Worm (Caenorhabditis elegans): ENCODE data around the gene lec-10.

lec-10 gene

ce11 chrV:6462606-6463005 lies 26.3 kb downstream of the lec-10 start (continued):
- TF ChIP-seq lsy-2 (tag; optimal IDR thresholded peaks at IDR 0.05), result no peak
- no peak for TF ChIP-seq egl-27 (tag; optimal IDR thresholded peaks at IDR 0.05)
- TF ChIP-seq mxl-3 (GFP tag; optimal IDR thresholded peaks at IDR 0.05), result no peak
- TF ChIP-seq mep-1 (tag; optimal IDR thresholded peaks at IDR 0.05), result peak; percentile 7
- no peak for TF ChIP-seq gei-8 (GFP tag; optimal IDR thresholded peaks at IDR 0.05)
- TF ChIP-seq nhr-10 (tag; optimal IDR thresholded peaks at IDR 0.05), result no peak
- TF ChIP-seq ceh-44 (GFP tag; IDR thresholded peaks at IDR 0.05), result no peak
- TF ChIP-seq attf-4 (tag; optimal IDR thresholded peaks at IDR 0.05), result no peak
- no peak for TF ChIP-seq nhr-76 (tag; optimal IDR thresholded peaks at IDR 0.05)
- TF ChIP-seq fkh-10 (GFP tag; optimal IDR thresholded peaks at IDR 0.05), result no peak
- no peak for TF ChIP-seq daf-8 (GFP tag; IDR thresholded peaks at IDR 0.05)
- TF ChIP-seq ceh-32 (tag; optimal IDR thresholded peaks at IDR 0.05; ENCODE audit: poor library complexity), result no peak
- no peak for TF ChIP-seq ama-1 (optimal IDR thresholded peaks at IDR 0.05)
- TF ChIP-seq nhr-77 (tag; optimal IDR thresholded peaks at IDR 0.05), result peak; percentile 16
- 0 out of 2 replicates have a peak, but pooled peaks have one; percentile 31 for TF ChIP-seq php-3 (GFP tag; IDR thresholded peaks at IDR 0.05)
- TF ChIP-seq dpl-1 (GFP tag; optimal IDR thresholded peaks at IDR 0.05), result peak; percentile 32
- no peak for TF ChIP-seq dmd-8 (GFP tag; IDR thresholded peaks at IDR 0.05)
- TF ChIP-seq nhr-48 (tag; optimal IDR thresholded peaks at IDR 0.05), result no peak
- no peak for TF ChIP-seq nhr-42 (GFP tag; IDR thresholded peaks at IDR 0.05)
- no peak for TF ChIP-seq duxl-1 (tag; optimal IDR thresholded peaks at IDR 0.05; ENCODE audit: poor library complexity)
- TF ChIP-seq lin-39 (tag; optimal IDR thresholded peaks at IDR 0.05), result no peak
- TF ChIP-seq madf-5 (GFP tag; IDR thresholded peaks at IDR 0.05), result no peak
- TF ChIP-seq Y105C5A.15 (GFP tag; IDR thresholded peaks at IDR 0.05), result no peak
- no peak for TF ChIP-seq fos-1 (tag; optimal IDR thresholded peaks at IDR 0.05)
- no peak for TF ChIP-seq lim-7 (GFP tag; IDR thresholded peaks at IDR 0.05)
- TF ChIP-seq ceh-28 (tag; optimal IDR thresholded peaks at IDR 0.05), result no peak
- TF ChIP-seq D1046.2 (GFP tag; IDR thresholded peaks at IDR 0.05), result no peak
- TF ChIP-seq F26F4.8 (GFP tag; conservative IDR thresholded peaks at IDR 0.05), result no peak
- TF ChIP-seq saeg-2 (GFP tag; IDR thresholded peaks at IDR 0.05), result no peak
- no peak for TF ChIP-seq unc-130 (GFP tag; optimal IDR thresholded peaks at IDR 0.05)
- no peak for TF ChIP-seq aly-2 (tag; optimal IDR thresholded peaks at IDR 0.05)
- TF ChIP-seq F10B5.3 (tag; optimal IDR thresholded peaks at IDR 0.05), result no peak
- TF ChIP-seq snpc-1.2 (GFP tag; IDR thresholded peaks at IDR 0.05), result no peak
- TF ChIP-seq unc-62 (GFP tag; optimal IDR thresholded peaks at IDR 0.05 in 1 of 2), result no peak
- TF ChIP-seq unc-62 (tag; optimal IDR thresholded peaks at IDR 0.05), result no peak
- no peak for TF ChIP-seq ztf-11 (tag; optimal IDR thresholded peaks at IDR 0.05)
- TF ChIP-seq spr-1 (tag; optimal IDR thresholded peaks at IDR 0.05), result no peak
- TF ChIP-seq pqm-1 (tag; optimal IDR thresholded peaks at IDR 0.05), result no peak
- no peak for TF ChIP-seq nhr-41 (GFP tag; IDR thresholded peaks at IDR 0.05)
- no peak for TF ChIP-seq daf-19 (GFP tag; conservative IDR thresholded peaks at IDR 0.05)
- no peak for TF ChIP-seq nhr-111 (GFP tag; optimal IDR thresholded peaks at IDR 0.05)
- TF ChIP-seq Y48G9A.11 (GFP tag; IDR thresholded peaks at IDR 0.05), result no peak
- no peak for TF ChIP-seq Y75B8A.6 (GFP tag; IDR thresholded peaks at IDR 0.05)
- no peak for TF ChIP-seq nhr-6 (tag; optimal IDR thresholded peaks at IDR 0.05)
- TF ChIP-seq aha-1 (tag), result peak; percentile 18
- no peak for TF ChIP-seq zip-11 (GFP tag; IDR thresholded peaks at IDR 0.05)
- no peak for TF ChIP-seq zip-2 (tag; optimal IDR thresholded peaks at IDR 0.05)
- TF ChIP-seq mxl-2 (GFP tag; conservative IDR thresholded peaks at IDR 0.05), result no peak
- TF ChIP-seq set-16 (GFP tag; IDR thresholded peaks at IDR 0.05), result no peak
- TF ChIP-seq daf-16 (GFP tag; optimal IDR thresholded peaks at IDR 0.05), result no peak
- peak; percentile 78 for TF ChIP-seq daf-16 (tag; optimal IDR thresholded peaks at IDR 0.05)
- no peak for TF ChIP-seq R02D3.7 (tag; optimal IDR thresholded peaks at IDR 0.05)
- TF ChIP-seq unc-39 (tag; optimal IDR thresholded peaks at IDR 0.05), result no peak
- no peak for TF ChIP-seq madf-9 (GFP tag; conservative IDR thresholded peaks at IDR 0.05)
- TF ChIP-seq snpc-4 (tag; optimal IDR thresholded peaks at IDR 0.05), result no peak

Measured in whole organism, L4 larva.